Worm (Caenorhabditis elegans): ENCODE data around the gene lin-8.

DNA sequence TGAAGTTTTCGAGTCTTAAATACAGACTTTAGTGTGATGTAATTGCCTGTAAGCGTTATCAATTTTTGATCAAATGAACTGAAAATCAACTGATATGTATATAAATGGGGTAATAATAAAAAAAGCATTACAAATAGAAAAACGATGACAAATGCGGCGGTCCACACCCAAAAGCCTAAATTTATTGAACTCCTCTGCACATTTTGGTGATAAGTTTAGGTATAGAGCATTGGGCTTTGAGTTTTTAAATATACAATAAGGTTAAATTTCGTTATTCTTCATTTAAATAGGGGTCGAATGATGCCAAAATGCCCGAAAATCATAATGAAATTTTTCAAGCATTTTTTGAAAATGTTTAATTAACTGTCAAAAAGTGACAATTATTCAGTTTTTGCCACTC is 36.8 kb upstream of the lin-8 start, which contains the start of gene clec-3:
- no peak for TF ChIP-seq unc-39 (tag; optimal IDR thresholded peaks at IDR 0.05)
- TF ChIP-seq R02D3.7 (tag; optimal IDR thresholded peaks at IDR 0.05), result no peak
- no peak for TF ChIP-seq snpc-4 (tag; optimal IDR thresholded peaks at IDR 0.05)
- no peak for TF ChIP-seq ztf-11 (tag; optimal IDR thresholded peaks at IDR 0.05)
- TF ChIP-seq nhr-237 (tag; optimal IDR thresholded peaks at IDR 0.05), result no peak
- no peak for TF ChIP-seq lin-39 (tag; optimal IDR thresholded peaks at IDR 0.05)

Data from whole organism, L3 larva.